Worm (Caenorhabditis elegans) whole organism, L2 larva: ENCODE data around the gene ubxn-6.

Experiments
- C34F6.9 ChIP-seq: fragments of 150-350 bp; optimal IDR thresholded peaks from 2 replicates; lab custom pipeline; 2014; ENCODE audit warnings: missing biosample characterization, missing genetic modification characterization
- R02D3.7 ChIP-seq: fragments of 150-350 bp; optimal IDR thresholded peaks from 2 replicates; lab custom pipeline; 2014; ENCODE audit warnings: missing biosample characterization, missing genetic modification characterization
- ama-1 ChIP-seq: fragments of 150-350 bp; optimal IDR thresholded peaks from 2 replicates; lab custom pipeline; 2018; ENCODE audit warnings: inconsistent platforms
- elt-3 ChIP-seq: sonication (generic microtip); optimal IDR thresholded peaks from 2 replicates; lab custom pipeline; 2017; ENCODE audit warnings: missing biosample characterization, missing genetic modification characterization
- lsy-2 ChIP-seq, 2 experiments: fragments of 150-350 bp in 1 of 2; sonication (generic microtip) in 1 of 2; optimal IDR thresholded peaks; 2 replicates each; lab custom pipeline; 2014 to 2017; ENCODE audit warnings: missing biosample characterization in 2 of 2, missing genetic modification characterization in 2 of 2
- nhr-10 ChIP-seq: sonication (generic microtip); optimal IDR thresholded peaks from 2 replicates; lab custom pipeline; 2017; ENCODE audit warnings: missing biosample characterization, missing genetic modification characterization
- nhr-12 ChIP-seq: fragments of 150-350 bp; optimal IDR thresholded peaks from 2 replicates; lab custom pipeline; 2014; ENCODE audit warnings: missing biosample characterization, missing genetic modification characterization
- peb-1 ChIP-seq: fragments of 150-350 bp; optimal IDR thresholded peaks from 2 replicates; lab custom pipeline; 2014; ENCODE audit warnings: missing biosample characterization, missing genetic modification characterization
- snpc-4 ChIP-seq: fragments of 150-350 bp; optimal IDR thresholded peaks from 2 replicates; lab custom pipeline; 2014; ENCODE audit warnings: missing biosample characterization, missing genetic modification characterization
- unc-55 ChIP-seq: fragments of 150-350 bp; sonication (generic microtip); optimal IDR thresholded peaks from 3 replicates; lab custom pipeline; 2014; ENCODE audit warnings: missing biosample characterization, missing genetic modification reagents, missing genetic modification characterization
- zag-1 ChIP-seq: fragments of 150-350 bp; optimal IDR thresholded peaks from 2 replicates; lab custom pipeline; 2014; ENCODE audit warnings: missing biosample characterization, missing genetic modification characterization

- TF ChIP-seq lsy-2 (tag; optimal IDR thresholded peaks at IDR 0.05; lab: Kevin White, UChicago) (no peak), C34F6.9 (tag; lab: Kevin White, UChicago) (no peak), zag-1 (tag; lab: Kevin White, UChicago) (no peak), elt-3 (tag; lab: Kevin White, UChicago) (no peak), peb-1 (tag; lab: Kevin White, UChicago) (no peak), nhr-10 (tag; lab: Kevin White, UChicago) (no peak), ama-1 (lab: Kevin White, UChicago) (no peak), snpc-4 (tag; lab: Kevin White, UChicago) (no peak), unc-55 (GFP tag; lab: Kevin White, UChicago) (no peak), nhr-12 (tag; lab: Kevin White, UChicago) (no peak), R02D3.7 (tag; lab: Kevin White, UChicago) (no peak)
Measured at ce11 chrIV:4776501-4776900, 32.8 kb downstream of the ubxn-6 start.
